Fruit fly (Drosophila melanogaster) whole organism, embryonic: ENCODE data around the gene amrt.
A peak's percentile ranks its signal among the peaks of the same experiment; 100 is the strongest.

Experiments
- CG10321 ChIP-seq: fragments of 200-800 bp; sonication (Bioruptor generic); IDR thresholded peaks from 2 replicates; pipeline ENCODE4 v1.3.6; 2022; ENCODE audit warnings: missing biosample characterization, missing genetic modification characterization
- CG17385 ChIP-seq: fragments of 200-800 bp; sonication (Bioruptor generic); optimal IDR thresholded peaks from 3 replicates; lab custom pipeline; 2018; ENCODE audit warnings: missing biosample characterization, mild to moderate bottlenecking, missing genetic modification characterization
- CG2120 ChIP-seq: fragments of 200-800 bp; sonication (Bioruptor generic); optimal IDR thresholded peaks from 3 replicates; lab custom pipeline; 2016; ENCODE audit warnings: missing biosample characterization, missing genetic modification characterization
- CG2678 ChIP-seq: fragments of 200-800 bp; sonication (Bioruptor generic); optimal IDR thresholded peaks from 3 replicates; lab custom pipeline; 2019; ENCODE audit warnings: missing biosample characterization, mild to moderate bottlenecking, missing genetic modification characterization, moderate library complexity
- CG30431 ChIP-seq: fragments of 200-800 bp; sonication (Bioruptor generic); optimal IDR thresholded peaks from 2 replicates; lab custom pipeline; 2017; ENCODE audit warnings: missing biosample characterization, missing genetic modification characterization
- CG34422 ChIP-seq: fragments of 200-800 bp; sonication (Bioruptor generic); IDR thresholded peaks from 3 replicates; pipeline ENCODE4 v1.3.6; 2022; ENCODE audit warnings: missing biosample characterization, missing genetic modification characterization
- CG4328 ChIP-seq: fragments of 200-800 bp; sonication (Bioruptor generic); optimal IDR thresholded peaks from 3 replicates; lab custom pipeline; 2017; ENCODE audit warnings: missing biosample characterization, missing genetic modification reagents, missing genetic modification characterization
- CG4360 ChIP-seq: fragments of 200-800 bp; sonication (Bioruptor generic); IDR thresholded peaks from 2 replicates; pipeline ENCODE4 v1.3.6; 2022; ENCODE audit warnings: missing biosample characterization, missing genetic modification characterization
- CG4617 ChIP-seq: fragments of 200-800 bp; sonication (Bioruptor generic); optimal IDR thresholded peaks from 3 replicates; lab custom pipeline; 2016; ENCODE audit warnings: missing biosample characterization, missing genetic modification characterization, borderline replicate concordance
- CG4730 ChIP-seq: fragments of 200-800 bp; sonication (Bioruptor generic); IDR thresholded peaks from 2 replicates; pipeline ENCODE4 v1.3.6; 2022; ENCODE audit warnings: missing biosample characterization, missing genetic modification characterization
- CG8290 ChIP-seq, 3 experiments: fragments of 200-800 bp; sonication (Bioruptor generic); optimal IDR thresholded peaks; 2 replicates each; lab custom pipeline; 2016 to 2019; ENCODE audit warnings: missing biosample characterization in 3 of 3, missing genetic modification characterization in 3 of 3, mild to moderate bottlenecking in 2 of 3, moderate library complexity in 1 of 3
- CG8924 ChIP-seq: fragments of 200-800 bp; optimal IDR thresholded peaks from 3 replicates; lab custom pipeline; 2019; ENCODE audit warnings: missing biosample characterization, mild to moderate bottlenecking, missing genetic modification characterization, moderate library complexity
- Dek ChIP-seq: fragments of 200-800 bp; sonication (Bioruptor generic); optimal IDR thresholded peaks from 3 replicates; lab custom pipeline; 2019; ENCODE audit warnings: missing biosample characterization, mild to moderate bottlenecking, missing genetic modification characterization, moderate library complexity
- Dp ChIP-seq: fragments of 200-800 bp; sonication (Bioruptor generic); optimal IDR thresholded peaks from 2 replicates; lab custom pipeline; 2018; ENCODE audit warnings: missing biosample characterization, mild to moderate bottlenecking, missing genetic modification characterization, moderate library complexity
- E2f2 ChIP-seq: fragments of 200-800 bp; sonication (Bioruptor generic); IDR thresholded peaks from 2 replicates; pipeline ENCODE4 v1.3.6; 2022; ENCODE audit warnings: missing biosample characterization, missing genetic modification characterization
- Fer1 ChIP-seq: fragments of 200-800 bp; sonication (Bioruptor generic); optimal IDR thresholded peaks from 2 replicates; lab custom pipeline; 2017; ENCODE audit warnings: missing biosample characterization, mild to moderate bottlenecking, missing genetic modification characterization
- Fer2 ChIP-seq: fragments of 200-800 bp; sonication (Bioruptor generic); optimal IDR thresholded peaks from 2 replicates; lab custom pipeline; 2018; ENCODE audit warnings: missing biosample characterization, mild to moderate bottlenecking, missing genetic modification characterization, moderate library complexity
- Hr78 ChIP-seq, 2 experiments: fragments of 200-800 bp in 1 of 2; fragments of >200 bp in 1 of 2; sonication (Bioruptor generic) in 1 of 2; optimal IDR thresholded peaks; 2 replicates each; lab custom pipeline; 2017 to 2019; ENCODE audit warnings: missing biosample characterization in 2 of 2, missing genetic modification characterization in 2 of 2, mild to moderate bottlenecking in 1 of 2, moderate library complexity in 1 of 2
- Hsf ChIP-seq: fragments of 200-800 bp; sonication (Bioruptor generic); optimal IDR thresholded peaks from 3 replicates; lab custom pipeline; 2016; ENCODE audit warnings: missing biosample characterization, missing genetic modification characterization
- MBD-R2 ChIP-seq: fragments of 200-800 bp; sonication (Bioruptor generic); IDR thresholded peaks from 2 replicates; pipeline ENCODE4 v1.3.6; 2022; ENCODE audit warnings: missing biosample characterization, missing genetic modification characterization
- MESR4 ChIP-seq: fragments of 200-800 bp; sonication (Bioruptor generic); optimal IDR thresholded peaks from 2 replicates; lab custom pipeline; 2018; ENCODE audit warnings: missing biosample characterization, mild to moderate bottlenecking, missing genetic modification characterization, moderate library complexity
- Mad ChIP-seq: fragments of 200-800 bp; sonication (Bioruptor generic); optimal IDR thresholded peaks from 2 replicates; lab custom pipeline; 2016; ENCODE audit warnings: missing biosample characterization, missing genetic modification characterization
- Med ChIP-seq: fragments of 200-800 bp; sonication (Bioruptor generic); peaks from one replicate; lab custom pipeline; 2016; ENCODE audit warnings: missing biosample characterization, missing genetic modification characterization, mild to moderate bottlenecking, inconsistent platforms, moderate library complexity
- Mes4 ChIP-seq: fragments of 200-800 bp; sonication (Bioruptor generic); optimal IDR thresholded peaks from 2 replicates; lab custom pipeline; 2016; ENCODE audit warnings: missing biosample characterization, missing genetic modification characterization
- Rfx ChIP-seq: fragments of 200-800 bp; sonication (Bioruptor generic); IDR thresholded peaks from 2 replicates; pipeline ENCODE4 v1.3.6; 2022; ENCODE audit warnings: missing biosample characterization, missing genetic modification characterization
- Rx ChIP-seq: fragments of 200-800 bp; sonication (Bioruptor generic); IDR thresholded peaks from 2 replicates; pipeline ENCODE4 v1.3.6; 2022; ENCODE audit warnings: missing biosample characterization, missing genetic modification characterization
- Sin3A ChIP-seq: fragments of >200 bp; optimal IDR thresholded peaks from 2 replicates; lab custom pipeline; 2018
- Six4 ChIP-seq: fragments of 200-800 bp; sonication (Bioruptor generic); optimal IDR thresholded peaks from 2 replicates; lab custom pipeline; 2016; ENCODE audit warnings: missing biosample characterization, missing genetic modification characterization
- Trl ChIP-seq, 3 experiments: fragments of >200 bp in 2 of 3; fragments of 200-800 bp in 1 of 3; sonication (Bioruptor generic) in 1 of 3; optimal IDR thresholded peaks; 2 replicates in 1 of 3; 3 replicates in 2 of 3; lab custom pipeline; 2016 to 2017; ENCODE audit warnings: missing biosample characterization in 1 of 3, missing genetic modification characterization in 1 of 3
- Xbp1 ChIP-seq: fragments of 200-800 bp; sonication (Bioruptor generic); optimal IDR thresholded peaks from 3 replicates; lab custom pipeline; 2016; ENCODE audit warnings: missing biosample characterization, mild to moderate bottlenecking, missing genetic modification characterization
- ase ChIP-seq: fragments of 200-800 bp; sonication (Bioruptor generic); IDR thresholded peaks from 3 replicates; pipeline ENCODE4 v1.3.6; 2022; ENCODE audit warnings: missing biosample characterization, missing genetic modification characterization
- bbx ChIP-seq: fragments of 200-800 bp; sonication (Bioruptor generic); IDR thresholded peaks from 2 replicates; pipeline ENCODE4 v1.3.6; 2022; ENCODE audit warnings: missing biosample characterization, missing genetic modification characterization; ENCODE audit not compliant: partially characterized antibody
- chm ChIP-seq: fragments of 200-800 bp; sonication (Bioruptor generic); IDR thresholded peaks from 2 replicates; pipeline ENCODE4 v1.3.6; 2022; ENCODE audit warnings: missing biosample characterization, missing genetic modification characterization
- dysf ChIP-seq: fragments of 200-800 bp; sonication (Bioruptor generic); IDR thresholded peaks from 3 replicates; pipeline ENCODE4 v1.3.6; 2022; ENCODE audit warnings: missing biosample characterization, missing genetic modification characterization
- ems ChIP-seq: fragments of 200-800 bp; sonication (Bioruptor generic); optimal IDR thresholded peaks from 3 replicates; lab custom pipeline; 2016; ENCODE audit warnings: missing biosample characterization, missing genetic modification characterization
- grn ChIP-seq: fragments of 200-800 bp; sonication (Bioruptor generic); optimal IDR thresholded peaks from 3 replicates; lab custom pipeline; 2017; ENCODE audit warnings: missing biosample characterization, missing genetic modification characterization
- hb ChIP-seq: fragments of 200-800 bp; sonication (Bioruptor generic); IDR thresholded peaks from 3 replicates; pipeline ENCODE4 v1.3.6; 2022; ENCODE audit warnings: missing biosample characterization, missing genetic modification characterization; ENCODE audit not compliant: partially characterized antibody
- jumu ChIP-seq: fragments of 200-800 bp; sonication (Bioruptor generic); optimal IDR thresholded peaks from 3 replicates; lab custom pipeline; 2016; ENCODE audit warnings: missing biosample characterization, missing genetic modification characterization
- ken ChIP-seq: fragments of 200-800 bp; sonication (Bioruptor generic); IDR thresholded peaks from 3 replicates; pipeline ENCODE4 v1.3.6; 2022; ENCODE audit warnings: missing biosample characterization, missing genetic modification characterization
- mld ChIP-seq: fragments of 200-800 bp; sonication (Bioruptor generic); IDR thresholded peaks from 3 replicates; pipeline ENCODE4 v1.3.6; 2022; ENCODE audit warnings: missing biosample characterization, missing genetic modification characterization; ENCODE audit not compliant: partially characterized antibody
- pfk ChIP-seq: fragments of 200-800 bp; sonication (Bioruptor generic); optimal IDR thresholded peaks from 2 replicates; lab custom pipeline; 2018; ENCODE audit warnings: missing biosample characterization, mild to moderate bottlenecking, missing genetic modification characterization, moderate library complexity
- repo ChIP-seq: fragments of 200-800 bp; sonication (Bioruptor generic); optimal IDR thresholded peaks from 2 replicates; lab custom pipeline; 2016; ENCODE audit warnings: missing biosample characterization, missing genetic modification characterization
- sqz ChIP-seq: fragments of 200-800 bp; sonication (Bioruptor generic); optimal IDR thresholded peaks from 3 replicates; lab custom pipeline; 2018; ENCODE audit warnings: missing biosample characterization, mild to moderate bottlenecking, missing genetic modification characterization
- vfl ChIP-seq: fragments of 200-800 bp; sonication (Bioruptor generic); optimal IDR thresholded peaks from 2 replicates; lab custom pipeline; 2016; ENCODE audit warnings: missing biosample characterization, missing genetic modification characterization

amrt gene

dm6 chrX:13821775-13822493, 39.7 kb downstream of the amrt start, which contains the start of gene Clic (continued):
- TF ChIP-seq CG4617 (GFP tag; lab: Kevin White, UChicago) (peak; percentile 5), chm (GFP tag; lab: Robert Waterston, UW) (peak; percentile 86), Rfx (GFP tag; lab: Robert Waterston, UW) (peak; percentile 36; the same call in 1 of the 2 replicates), pfk (GFP tag; lab: Kevin White, UChicago) (peak; percentile 18), CG4328 (GFP tag; lab: Kevin White, UChicago) (peak; percentile 4), Mad (GFP tag; lab: Kevin White, UChicago) (peak; percentile 5), Fer2 (tag; lab: Kevin White, UChicago) (no peak), CG2678 (tag; lab: Kevin White, UChicago) (no peak), Dek (tag; lab: Kevin White, UChicago) (peak; percentile 26), CG8290 (GFP tag; optimal IDR thresholded peaks at IDR 0.05; lab: Kevin White, UChicago) (no peak), CG8290 (tag; optimal IDR thresholded peaks at IDR 0.05; lab: Kevin White, UChicago) (peak in 1 of 2 experiments; percentile 77), hb (GFP tag; lab: Robert Waterston, UW) (no peak), CG30431 (GFP tag; lab: Kevin White, UChicago) (no peak), Xbp1 (GFP tag; lab: Kevin White, UChicago) (no peak), vfl (GFP tag; lab: Kevin White, UChicago) (peak; percentile 13), CG10321 (GFP tag; lab: Robert Waterston, UW) (0 out of 2 replicates have a peak, but pooled peaks have one; percentile 14), mld (GFP tag; lab: Robert Waterston, UW) (0 out of 3 replicates have a peak, but pooled peaks have one; percentile 41), jumu (GFP tag; lab: Kevin White, UChicago) (peak; percentile 9), Trl (optimal IDR thresholded peaks at IDR 0.05; lab: Kevin White, UChicago) (no peak), Trl (GFP tag; optimal IDR thresholded peaks at IDR 0.05; lab: Kevin White, UChicago) (peak; percentile 17), repo (peak; percentile 12), MESR4 (GFP tag; lab: Kevin White, UChicago) (peak; percentile 57), Hsf (no peak), ems (GFP tag; lab: Kevin White, UChicago) (peak; percentile 20), Hr78 (GFP tag; optimal IDR thresholded peaks at IDR 0.05; lab: Kevin White, UChicago) (no peak), sqz (peak; percentile 38), Med (peak; percentile 85), dysf (GFP tag; lab: Robert Waterston, UW) (0 out of 3 replicates have a peak, but pooled peaks have one; percentile 2), CG2120 (GFP tag; lab: Kevin White, UChicago) (peak; percentile 8), Fer1 (GFP tag; lab: Kevin White, UChicago) (peak; percentile 8), CG17385 (GFP tag; lab: Kevin White, UChicago) (peak; percentile 95), grn (GFP tag; lab: Kevin White, UChicago) (no peak), Mes4 (GFP tag; lab: Kevin White, UChicago) (no peak), CG4730 (GFP tag; lab: Robert Waterston, UW) (no peak), CG8924 (tag; lab: Kevin White, UChicago) (peak; percentile 30), bbx (peak; percentile 60)

dm6 chrX:13822753-13823152, 40.5 kb downstream of the amrt start, which contains the start of gene Nup93-1:
TSS of gene Nup93-1 (plus strand) at chrX:13822826.
- no peak for TF ChIP-seq Rx (GFP tag; lab: Robert Waterston, UW)
- TF ChIP-seq CG4360 (GFP tag; lab: Robert Waterston, UW): 0 out of 2 replicates have a peak, but pooled peaks have one; percentile 19
- TF ChIP-seq Sin3A (lab: Kevin White, UChicago): peak; percentile 23
- TF ChIP-seq Six4 (GFP tag; lab: Kevin White, UChicago): no peak
- no peak for TF ChIP-seq ase (GFP tag; lab: Robert Waterston, UW)
- peak; percentile 30 for TF ChIP-seq MESR4 (GFP tag; lab: Kevin White, UChicago)
- 0 out of 3 replicates have a peak, but pooled peaks have one; percentile 7 for TF ChIP-seq ken (GFP tag; lab: Robert Waterston, UW)
- TF ChIP-seq E2f2 (GFP tag; lab: Robert Waterston, UW): peak; percentile 43
- peak; percentile 52 for TF ChIP-seq Med
- TF ChIP-seq CG34422 (GFP tag; lab: Robert Waterston, UW): peak; percentile 52; the same call in 1 of the 3 replicates
- peak; percentile 39 for TF ChIP-seq Dp (GFP tag; lab: Kevin White, UChicago)
- peak; percentile 54 for TF ChIP-seq MBD-R2
